Fruit fly (Drosophila melanogaster) whole organism, adult: ENCODE measurements around the gene CG42613.

Source experiments
- CG11617 ChIP-seq: fragments of 200-800 bp; sonication (Bioruptor generic); optimal IDR thresholded peaks from 2 replicates; lab custom pipeline; 2017; ENCODE audit warnings: mild to moderate bottlenecking, missing biosample characterization, missing genetic modification reagents, missing genetic modification characterization
- CG12768 ChIP-seq: fragments of 200-800 bp; sonication (Bioruptor generic); optimal IDR thresholded peaks from 2 replicates; lab custom pipeline; 2017; ENCODE audit warnings: missing biosample characterization, missing genetic modification characterization, mild to moderate bottlenecking, moderate library complexity, missing genetic modification reagents
- CG14711 ChIP-seq: fragments of 200-800 bp; sonication (Bioruptor generic); optimal IDR thresholded peaks from 2 replicates; lab custom pipeline; 2018; ENCODE audit warnings: missing biosample characterization, mild to moderate bottlenecking, missing genetic modification characterization, moderate library complexity
- CG1620 ChIP-seq: fragments of 200-800 bp; sonication (Bioruptor generic); optimal IDR thresholded peaks from 2 replicates; lab custom pipeline; 2016; ENCODE audit warnings: missing biosample characterization, missing genetic modification characterization
- CG33017 ChIP-seq: fragments of 200-800 bp; sonication (Bioruptor generic); optimal IDR thresholded peaks from 2 replicates; lab custom pipeline; 2018; ENCODE audit warnings: missing biosample characterization, mild to moderate bottlenecking, missing genetic modification characterization, moderate library complexity
- CG5204 ChIP-seq: fragments of 200-800 bp; sonication (Bioruptor generic); optimal IDR thresholded peaks from 2 replicates; lab custom pipeline; 2016; ENCODE audit warnings: missing biosample characterization, missing genetic modification characterization
- CG7045 ChIP-seq: fragments of 200-800 bp; sonication (Bioruptor generic); optimal IDR thresholded peaks from 2 replicates; lab custom pipeline; 2017; ENCODE audit warnings: missing biosample characterization, mild to moderate bottlenecking, missing genetic modification characterization
- CG7101 ChIP-seq: fragments of 200-800 bp; sonication (Bioruptor generic); optimal IDR thresholded peaks from 2 replicates; lab custom pipeline; 2018; ENCODE audit warnings: missing biosample characterization, mild to moderate bottlenecking, missing genetic modification characterization, moderate library complexity
- Clk ChIP-seq: fragments of 200-800 bp; sonication (Bioruptor generic); optimal IDR thresholded peaks from 2 replicates; lab custom pipeline; 2017; ENCODE audit warnings: missing biosample characterization, missing genetic modification characterization
- Crg-1 ChIP-seq: fragments of 200-800 bp; sonication (Bioruptor generic); optimal IDR thresholded peaks from 2 replicates; lab custom pipeline; 2016; ENCODE audit warnings: missing biosample characterization, missing genetic modification characterization
- Hr96 ChIP-seq: fragments of 200-800 bp; sonication (Bioruptor generic); optimal IDR thresholded peaks from 2 replicates; lab custom pipeline; 2016; ENCODE audit warnings: missing biosample characterization, missing genetic modification characterization
- Mnt ChIP-seq: fragments of 200-800 bp; sonication (Bioruptor generic); optimal IDR thresholded peaks from 2 replicates; lab custom pipeline; 2016; ENCODE audit warnings: missing biosample characterization, mild to moderate bottlenecking, missing genetic modification characterization
- bab1 ChIP-seq: fragments of 200-800 bp; sonication (Bioruptor generic); optimal IDR thresholded peaks from 3 replicates; lab custom pipeline; 2019; ENCODE audit warnings: missing biosample characterization, mild to moderate bottlenecking, missing genetic modification characterization, moderate library complexity
- cic ChIP-seq: fragments of 200-800 bp; sonication (Bioruptor generic); optimal IDR thresholded peaks from 2 replicates; lab custom pipeline; 2017; ENCODE audit warnings: missing biosample characterization, mild to moderate bottlenecking, missing genetic modification characterization, moderate library complexity
- cnc ChIP-seq, 2 experiments: fragments of >200 bp; optimal IDR thresholded peaks; 2 replicates each; lab custom pipeline; 2017
- kay ChIP-seq: fragments of 200-800 bp; sonication (Bioruptor generic); peaks from one replicate; lab custom pipeline; 2016; ENCODE audit warnings: missing biosample characterization, missing genetic modification characterization, borderline replicate concordance
- ovo ChIP-seq: fragments of 200-800 bp; sonication (Bioruptor generic); optimal IDR thresholded peaks from 2 replicates; lab custom pipeline; 2016; ENCODE audit warnings: missing biosample characterization, missing genetic modification characterization
- pad ChIP-seq: fragments of 200-800 bp; sonication (Bioruptor generic); optimal IDR thresholded peaks from 3 replicates; lab custom pipeline; 2017; ENCODE audit warnings: missing biosample characterization, missing genetic modification characterization, mild to moderate bottlenecking, moderate library complexity, missing genetic modification reagents
- tj ChIP-seq: fragments of 200-800 bp; sonication (Bioruptor generic); optimal IDR thresholded peaks from 3 replicates; lab custom pipeline; 2017; ENCODE audit warnings: missing biosample characterization, mild to moderate bottlenecking, missing genetic modification characterization, moderate library complexity
- toe ChIP-seq: fragments of 200-800 bp; sonication (Bioruptor generic); optimal IDR thresholded peaks from 2 replicates; lab custom pipeline; 2016; ENCODE audit warnings: missing biosample characterization, missing genetic modification characterization

CG42613 gene

DNA sequence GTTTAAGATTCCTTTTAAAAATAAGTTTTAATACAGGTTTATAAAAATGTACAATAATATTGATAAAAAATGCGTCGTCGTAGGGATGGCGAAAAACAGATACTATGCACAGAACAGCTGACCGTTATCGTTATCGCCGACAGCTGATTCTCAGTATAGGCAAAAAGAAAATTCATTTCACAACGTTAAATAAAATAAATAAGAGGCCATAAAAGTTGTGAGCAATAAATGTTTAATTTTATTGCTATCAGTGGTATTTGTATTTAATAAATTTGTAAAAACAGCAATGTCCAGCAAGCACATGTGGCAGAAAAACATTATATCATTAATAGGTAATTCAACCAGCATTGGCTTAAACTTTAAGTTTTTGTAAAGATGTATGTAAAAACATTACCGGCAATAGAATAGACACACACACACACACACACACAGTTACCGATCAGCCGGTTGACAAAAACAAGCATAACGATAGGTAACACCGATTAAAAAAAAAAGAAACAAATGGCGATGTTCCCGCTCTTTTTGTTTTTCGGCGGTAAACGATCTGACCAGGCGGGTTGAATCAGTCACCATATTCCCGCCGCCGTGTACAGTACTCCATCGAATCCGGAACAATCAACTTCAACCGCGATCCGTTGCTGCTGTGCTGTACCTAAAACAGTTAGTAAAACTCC, 52.0 kb downstream of the CG42613 start, which contains the start of the genes dnk and Smu1:
Gene dnk, plus strand, starts transcription at position 133 of the 674 bp plus-strand sequence.
Gene Smu1, minus strand, starts transcription at position 462 of the 674 bp plus-strand sequence.
- TF ChIP-seq CG11617: peak; percentile 60
- TF ChIP-seq tj (GFP tag; lab: Kevin White, UChicago): peak; percentile 35
- no peak for TF ChIP-seq CG14711 (tag; lab: Kevin White, UChicago)
- peak; percentile 90 for TF ChIP-seq kay (GFP tag; lab: Kevin White, UChicago)
- TF ChIP-seq CG7101 (tag; lab: Kevin White, UChicago): no peak
- TF ChIP-seq CG1620: no peak
- TF ChIP-seq Hr96 (GFP tag; lab: Kevin White, UChicago): no peak
- TF ChIP-seq CG33017 (tag; lab: Kevin White, UChicago): no peak

- TF ChIP-seq CG33017 (tag; lab: Kevin White, UChicago): peak; percentile 78
- TF ChIP-seq CG7101 (tag; lab: Kevin White, UChicago): peak; percentile 84
- no peak for TF ChIP-seq cnc (optimal IDR thresholded peaks at IDR 0.05; lab: Kevin White, UChicago)
- TF ChIP-seq ovo (GFP tag; lab: Kevin White, UChicago): peak; percentile 68
- peak; percentile 73 for TF ChIP-seq CG5204 (GFP tag; lab: Kevin White, UChicago)
- peak; percentile 65 for TF ChIP-seq Clk
- peak; percentile 77 for TF ChIP-seq CG11617
- TF ChIP-seq bab1 (GFP tag; lab: Kevin White, UChicago): peak; percentile 83
- peak; percentile 50 for TF ChIP-seq tj (GFP tag; lab: Kevin White, UChicago)
- TF ChIP-seq Hr96 (GFP tag; lab: Kevin White, UChicago): peak; percentile 24
- TF ChIP-seq CG7045: peak; percentile 75
- TF ChIP-seq Crg-1 (GFP tag; lab: Kevin White, UChicago): no peak
- TF ChIP-seq kay (GFP tag; lab: Kevin White, UChicago): no peak
- peak; percentile 81 for TF ChIP-seq CG14711 (tag; lab: Kevin White, UChicago)
- peak; percentile 50 for TF ChIP-seq pad
- peak; percentile 67 for TF ChIP-seq CG1620
- TF ChIP-seq toe (GFP tag; lab: Kevin White, UChicago): peak; percentile 63
- TF ChIP-seq cic (GFP tag; lab: Kevin White, UChicago): peak; percentile 39
- peak; percentile 70 for TF ChIP-seq CG12768 (GFP tag; lab: Kevin White, UChicago)
- peak; percentile 57 for TF ChIP-seq Mnt (GFP tag; lab: Kevin White, UChicago)
These were observed 54.7 kb downstream of the CG42613 start, which contains the start of the genes snRNP-U1-C and gukh for dm6 chr3R:18983614-18984185. TSS of gene snRNP-U1-C (minus strand) at chr3R:18983650. TSS of gene gukh (plus strand) at chr3R:18984025.

dm6 chr3R:18985114-18985785, 56.3 kb downstream of the CG42613 start:
- TF ChIP-seq CG7045 (peak; percentile 46), CG33017 (tag; lab: Kevin White, UChicago) (peak; percentile 66), CG12768 (GFP tag; lab: Kevin White, UChicago) (peak; percentile 57), tj (GFP tag; lab: Kevin White, UChicago) (no peak), CG11617 (peak; percentile 80), Mnt (GFP tag; lab: Kevin White, UChicago) (peak; percentile 35), CG5204 (GFP tag; lab: Kevin White, UChicago) (peak; percentile 44), CG7101 (tag; lab: Kevin White, UChicago) (peak; percentile 86), Crg-1 (GFP tag; lab: Kevin White, UChicago) (peak; percentile 9), Clk (no peak), CG1620 (no peak), pad (peak; percentile 74), toe (GFP tag; lab: Kevin White, UChicago) (peak; percentile 1), CG14711 (tag; lab: Kevin White, UChicago) (peak; percentile 82), kay (GFP tag; lab: Kevin White, UChicago) (no peak), bab1 (GFP tag; lab: Kevin White, UChicago) (peak; percentile 62)

DNA sequence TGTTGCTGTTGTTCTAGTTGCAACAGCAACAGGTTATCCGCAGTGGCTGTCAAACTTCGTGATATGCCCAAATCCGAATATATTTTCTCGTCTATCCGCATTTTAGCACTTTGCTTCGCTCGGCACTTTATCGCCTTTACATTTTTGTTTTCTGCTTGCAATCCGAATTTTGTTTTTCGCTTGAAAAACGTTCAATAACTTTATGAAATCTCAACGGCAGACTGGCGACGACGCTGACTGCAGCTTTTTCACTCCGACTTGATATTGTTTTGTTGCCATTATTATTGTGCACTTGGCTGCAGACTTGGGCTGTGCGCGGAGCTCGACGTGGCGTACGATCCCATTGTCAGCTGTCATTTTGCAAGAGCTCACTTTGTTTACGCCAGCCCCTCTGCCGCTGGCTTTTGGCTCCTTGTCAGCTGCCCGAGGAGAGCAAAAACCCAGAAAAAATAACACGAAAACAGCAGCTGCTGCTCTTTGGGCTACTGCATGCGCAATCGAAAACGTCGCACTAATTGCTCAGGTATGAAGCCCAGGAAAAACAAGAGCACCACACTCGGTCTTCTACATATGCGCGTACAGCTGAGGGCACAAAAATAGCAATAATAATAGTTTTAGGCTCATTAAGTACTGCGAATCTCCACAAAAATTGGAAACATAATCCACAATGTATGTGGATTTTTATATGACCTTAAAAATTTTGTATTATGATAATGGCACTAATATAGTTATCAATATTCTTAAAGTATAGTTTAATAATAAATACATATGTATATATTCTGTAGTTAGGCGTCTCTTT, 57.3 kb downstream of the CG42613 start:
- TF ChIP-seq tj (GFP tag; lab: Kevin White, UChicago): peak; percentile 97
- TF ChIP-seq Crg-1 (GFP tag; lab: Kevin White, UChicago): no peak
- TF ChIP-seq kay (GFP tag; lab: Kevin White, UChicago): no peak
- no peak for TF ChIP-seq cnc (optimal IDR thresholded peaks at IDR 0.05; lab: Kevin White, UChicago)
- no peak for TF ChIP-seq toe (GFP tag; lab: Kevin White, UChicago)
- no peak for TF ChIP-seq bab1 (GFP tag; lab: Kevin White, UChicago)
